Worm (Caenorhabditis elegans) whole organism, early embryonic: ENCODE measurements around the gene ZC455.1.

ENCODE experiments used
- B0310.2 ChIP-seq: sonication (generic microtip); optimal IDR thresholded peaks from 2 replicates; lab custom pipeline; 2016; ENCODE audit warnings: mild to moderate bottlenecking, missing genetic modification characterization, missing compliant biosample characterization
- aly-1 ChIP-seq: sonication (generic microtip); optimal IDR thresholded peaks from 2 replicates; lab custom pipeline; 2016; ENCODE audit warnings: missing genetic modification characterization, missing compliant biosample characterization
- ama-1 ChIP-seq: fragments of 150-350 bp; optimal IDR thresholded peaks from 2 replicates; lab custom pipeline; 2014
- ceh-13 ChIP-seq: fragments of 200-800 bp; sonication (Bioruptor generic); optimal IDR thresholded peaks from 2 replicates; lab custom pipeline; 2018; ENCODE audit warnings: mild to moderate bottlenecking, missing genetic modification characterization, missing compliant biosample characterization
- ceh-36 ChIP-seq: sonication (generic microtip); optimal IDR thresholded peaks from 2 replicates; lab custom pipeline; 2016; ENCODE audit warnings: missing genetic modification characterization, inconsistent platforms, missing compliant biosample characterization
- ets-7 ChIP-seq: sonication (generic microtip); optimal IDR thresholded peaks from 2 replicates; lab custom pipeline; 2016; ENCODE audit warnings: missing genotype, missing genetic modification characterization, missing compliant biosample characterization
- flt-1 ChIP-seq: fragments of 200-800 bp; sonication (Bioruptor generic); IDR thresholded peaks from 2 replicates; pipeline ENCODE4 v1.3.6; 2022; ENCODE audit warnings: missing genetic modification characterization, missing compliant biosample characterization
- hmg-4 ChIP-seq: fragments of 200-800 bp; sonication (Bioruptor generic); optimal IDR thresholded peaks from 2 replicates; lab custom pipeline; 2018; ENCODE audit warnings: mild to moderate bottlenecking, missing genetic modification characterization, missing compliant biosample characterization
- pes-1 ChIP-seq: fragments of 200-800 bp; sonication (Bioruptor generic); IDR thresholded peaks from 2 replicates; pipeline ENCODE4 v1.3.6; 2022; ENCODE audit warnings: missing genetic modification reagents, missing genetic modification characterization, missing compliant biosample characterization
- scrt-1 ChIP-seq: fragments of 200-800 bp; sonication (Bioruptor generic); IDR thresholded peaks from 2 replicates; pipeline ENCODE4 v1.3.6; 2022; ENCODE audit warnings: missing genetic modification characterization, missing compliant biosample characterization
- sea-1 ChIP-seq: fragments of 200-800 bp; sonication (Bioruptor generic); conservative IDR thresholded peaks from 2 replicates; pipeline ENCODE4 v1.3.6; 2022; ENCODE audit warnings: missing genetic modification characterization, missing compliant biosample characterization
- tbx-11 ChIP-seq: fragments of 200-800 bp; sonication (Bioruptor generic); IDR thresholded peaks from 2 replicates; pipeline ENCODE4 v1.3.6; 2022; ENCODE audit warnings: missing genetic modification characterization, missing compliant biosample characterization
- tbx-37 ChIP-seq: fragments of 200-800 bp; sonication (Bioruptor generic); conservative IDR thresholded peaks from 2 replicates; pipeline ENCODE4 v1.3.6; 2022; ENCODE audit warnings: missing genetic modification reagents, missing genetic modification characterization, missing compliant biosample characterization
- tra-4 ChIP-seq: sonication (generic microtip); optimal IDR thresholded peaks from 2 replicates; lab custom pipeline; 2017; ENCODE audit warnings: missing genetic modification characterization, missing compliant biosample characterization

DNA sequence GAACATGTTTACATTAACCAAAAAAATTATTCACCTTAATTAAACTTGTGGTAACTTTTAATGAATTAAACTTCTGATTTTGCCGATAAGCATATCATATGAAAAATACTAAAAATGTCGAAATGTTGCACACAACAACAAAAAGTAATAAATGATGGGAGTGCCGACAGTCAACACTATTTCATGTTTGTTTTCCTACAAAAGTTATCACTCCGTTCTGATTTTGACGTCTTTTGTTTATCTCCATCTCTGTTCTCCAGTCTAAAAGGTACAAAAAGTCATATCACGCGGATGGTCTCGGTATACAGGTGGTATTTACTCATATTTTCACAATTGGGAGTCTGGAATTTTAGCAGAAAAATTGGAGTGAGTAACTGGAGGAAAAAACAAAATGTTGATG is 42.1 kb downstream of the ZC455.1 start:
- TF ChIP-seq flt-1 (GFP tag; lab: Robert Waterston, UW) = no peak
- no peak for TF ChIP-seq aly-1 (tag; lab: Kevin White, UChicago)
- TF ChIP-seq tra-4 (tag; lab: Kevin White, UChicago) = no peak
- TF ChIP-seq ama-1 (lab: Kevin White, UChicago) = no peak
- no peak for TF ChIP-seq pes-1 (GFP tag; lab: Robert Waterston, UW)
- TF ChIP-seq tbx-37 (GFP tag; lab: Robert Waterston, UW) = no peak
- no peak for TF ChIP-seq ceh-13 (GFP tag; lab: Kevin White, UChicago)
- no peak for TF ChIP-seq scrt-1
- TF ChIP-seq hmg-4 (GFP tag; lab: Kevin White, UChicago) = no peak
- no peak for TF ChIP-seq sea-1 (GFP tag; lab: Robert Waterston, UW)
- TF ChIP-seq tbx-11 (GFP tag; lab: Robert Waterston, UW) = no peak
- no peak for TF ChIP-seq B0310.2 (tag; lab: Kevin White, UChicago)
- TF ChIP-seq ets-7 (tag; lab: Kevin White, UChicago) = no peak
- TF ChIP-seq ceh-36 (tag; lab: Kevin White, UChicago) = no peak
